Fruit fly (Drosophila melanogaster): Measurements from ENCODE around the gene pie.

The pie gene

DNA sequence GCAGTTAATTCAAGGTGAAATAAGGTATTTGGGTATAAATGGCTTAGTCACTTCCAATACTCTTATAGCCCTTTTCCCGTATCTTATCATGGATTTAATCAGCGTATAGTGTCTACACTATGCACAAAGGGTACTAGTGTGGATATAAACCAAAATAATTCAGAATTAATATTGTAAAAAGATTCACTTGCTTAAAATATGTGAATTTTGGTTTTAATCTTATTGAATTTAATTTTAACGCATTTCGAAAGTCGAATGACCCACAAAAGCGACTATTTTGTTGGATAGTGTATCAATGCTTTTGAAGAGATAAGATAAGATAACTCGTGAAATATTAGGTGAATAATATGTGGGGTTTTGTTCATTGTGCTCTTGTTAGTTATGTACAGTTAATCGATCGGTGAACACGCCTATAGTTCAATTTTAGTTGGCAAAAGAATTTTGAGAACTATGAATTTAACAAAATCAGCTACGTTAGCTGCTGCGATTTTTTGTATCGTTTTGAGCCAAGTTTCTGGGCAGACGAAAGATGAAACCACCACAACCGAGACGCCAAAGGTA, 40.6 kb downstream of the pie start, which contains the start of gene CG5096 (continued):
- TF ChIP-seq org-1 (GFP tag; optimal IDR thresholded peaks at IDR 0.05) (peak; percentile 78), crp (GFP tag; optimal IDR thresholded peaks at IDR 0.05) (peak in 1 of 2 experiments; percentile 37), Sry-β (GFP tag; optimal IDR thresholded peaks at IDR 0.05) (peak; percentile 22), bowl (GFP tag; IDR thresholded peaks at IDR 0.05) (peak; percentile 53; the same call in 1 of the 2 replicates), her (GFP tag; optimal IDR thresholded peaks at IDR 0.05) (peak; percentile 82), Antp (GFP tag; optimal IDR thresholded peaks at IDR 0.05) (peak; percentile 48), YL-1 (GFP tag; optimal IDR thresholded peaks at IDR 0.05) (peak; percentile 35), CG5953 (GFP tag; IDR thresholded peaks at IDR 0.05) (peak; percentile 82), CG13287 (GFP tag; IDR thresholded peaks at IDR 0.05; ENCODE audit: partially characterized antibody) (no peak), Sox100B (GFP tag; optimal IDR thresholded peaks at IDR 0.05) (peak; percentile 83), seq (GFP tag; IDR thresholded peaks at IDR 0.05) (peak; percentile 89), CG14710 (tag; optimal IDR thresholded peaks at IDR 0.05) (peak; percentile 67), tgo (GFP tag; IDR thresholded peaks at IDR 0.05) (peak; percentile 90), CG10462 (GFP tag; optimal IDR thresholded peaks at IDR 0.05) (peak; percentile 52), CG9932 (GFP tag; IDR thresholded peaks at IDR 0.05) (peak; percentile 81), CG17361 (GFP tag; IDR thresholded peaks at IDR 0.05) (peak; percentile 84; the same call in 2 of the 3 replicates), ham (GFP tag; IDR thresholded peaks at IDR 0.05) (peak; percentile 55; the same call in 1 of the 2 replicates), dati (GFP tag; IDR thresholded peaks at IDR 0.05) (peak; percentile 63; the same call in 1 of the 2 replicates), CG1024 (GFP tag; IDR thresholded peaks at IDR 0.05) (peak; percentile 70), stc (GFP tag; IDR thresholded peaks at IDR 0.05) (peak; percentile 86), sc (optimal IDR thresholded peaks at IDR 0.05) (no peak), sc (GFP tag; optimal IDR thresholded peaks at IDR 0.05) (peak; percentile 51), mirr (GFP tag; optimal IDR thresholded peaks at IDR 0.05) (peak; percentile 91), CG10267 (tag; optimal IDR thresholded peaks at IDR 0.05) (peak; percentile 80), CG8765 (GFP tag; IDR thresholded peaks at IDR 0.05) (no peak; the same call in 1 of the 2 replicates), Gug (GFP tag; IDR thresholded peaks at IDR 0.05) (no peak), CG11085 (GFP tag; IDR thresholded peaks at IDR 0.05) (peak; percentile 83), CG10366 (GFP tag; IDR thresholded peaks at IDR 0.05) (peak; percentile 91), CG7372 (GFP tag; IDR thresholded peaks at IDR 0.05) (peak; percentile 81), CG5245 (GFP tag; optimal IDR thresholded peaks at IDR 0.05) (peak; percentile 66), HLH54F (GFP tag; optimal IDR thresholded peaks at IDR 0.05) (peak; percentile 76), Hmx (GFP tag; optimal IDR thresholded peaks at IDR 0.05) (peak; percentile 69), CrebB (tag; optimal IDR thresholded peaks at IDR 0.05) (peak; percentile 89), D19A (tag; optimal IDR thresholded peaks at IDR 0.05) (peak; percentile 96), pan (optimal IDR thresholded peaks at IDR 0.05) (no peak), pan (GFP tag; optimal IDR thresholded peaks at IDR 0.05 in 1 of 2, IDR thresholded peaks at IDR 0.05 in 1 of 2) (peak in 1 of 2 experiments; percentile 91), Sry-δ (GFP tag; optimal IDR thresholded peaks at IDR 0.05) (peak; percentile 38), Mrtf (GFP tag; IDR thresholded peaks at IDR 0.05) (no peak; the same call in 2 of the 3 replicates), slbo (GFP tag; IDR thresholded peaks at IDR 0.05) (peak; percentile 91), CG2116 (GFP tag; optimal IDR thresholded peaks at IDR 0.05) (peak; percentile 49), salm (tag; optimal IDR thresholded peaks at IDR 0.05) (peak; percentile 87), dimm (GFP tag; IDR thresholded peaks at IDR 0.05) (no peak; the same call in 1 of the 2 replicates), scrt (GFP tag; optimal IDR thresholded peaks at IDR 0.05) (peak; percentile 90), NC2β (GFP tag; optimal IDR thresholded peaks at IDR 0.05) (peak; percentile 19), CG1602 (GFP tag; optimal IDR thresholded peaks at IDR 0.05) (peak; percentile 76), cad (GFP tag; optimal IDR thresholded peaks at IDR 0.05) (no peak), ab (GFP tag; optimal IDR thresholded peaks at IDR 0.05) (no peak), BEAF-32 (GFP tag; optimal IDR thresholded peaks at IDR 0.05) (no peak), Mes4 (GFP tag; optimal IDR thresholded peaks at IDR 0.05) (peak; percentile 29), CG15011 (GFP tag; optimal IDR thresholded peaks at IDR 0.05) (peak; percentile 84), Atf6 (GFP tag; IDR thresholded peaks at IDR 0.05) (peak; percentile 95), schlank (tag; optimal IDR thresholded peaks at IDR 0.05) (peak; percentile 84)
